Worm (Caenorhabditis elegans): ENCODE data around the gene K06A9.1.
A peak's percentile ranks its signal among the peaks of the same experiment; 100 is the strongest.

The K06A9.1 gene

DNA sequence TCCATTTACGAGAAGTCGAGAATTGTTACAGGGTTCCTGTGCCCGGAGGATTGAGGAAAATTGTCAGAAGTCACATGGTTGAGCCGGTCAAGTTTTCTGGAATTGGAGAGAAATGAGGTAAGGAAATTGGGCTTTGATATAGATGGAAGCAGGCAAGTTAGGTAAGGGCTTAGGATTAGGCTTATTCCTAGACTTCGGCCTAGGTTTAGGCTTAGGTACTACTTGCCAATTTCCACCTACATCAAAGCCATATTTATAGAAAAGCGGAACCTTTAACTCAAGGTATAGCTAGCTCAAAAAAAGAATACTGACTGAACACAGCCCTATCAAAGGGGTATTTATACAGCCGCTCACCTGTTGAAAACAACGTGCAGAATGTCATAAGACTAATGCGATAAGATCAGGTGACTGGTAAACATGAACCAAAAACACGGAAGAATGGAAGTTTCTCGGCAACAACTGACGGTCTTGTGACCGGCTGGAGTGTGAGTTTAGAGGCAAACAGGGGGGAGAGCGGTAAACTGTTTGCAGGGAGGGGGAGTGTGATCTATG lies 42.7 kb upstream of the K06A9.1 start:
- TF ChIP-seq tra-4 (tag; optimal IDR thresholded peaks at IDR 0.05), result no peak
- no peak for TF ChIP-seq ceh-36 (tag; optimal IDR thresholded peaks at IDR 0.05)
- TF ChIP-seq sea-1 (GFP tag; conservative IDR thresholded peaks at IDR 0.05), result no peak
- TF ChIP-seq flt-1 (GFP tag; IDR thresholded peaks at IDR 0.05), result no peak
- no peak for TF ChIP-seq hnd-1 (tag; optimal IDR thresholded peaks at IDR 0.05)
- no peak for TF ChIP-seq ceh-13 (GFP tag; optimal IDR thresholded peaks at IDR 0.05)
- no peak for TF ChIP-seq tbx-37 (GFP tag; conservative IDR thresholded peaks at IDR 0.05)
- no peak for TF ChIP-seq hmg-4 (GFP tag; optimal IDR thresholded peaks at IDR 0.05)
- TF ChIP-seq aly-1 (tag; optimal IDR thresholded peaks at IDR 0.05), result no peak
- TF ChIP-seq tbx-11 (GFP tag; IDR thresholded peaks at IDR 0.05), result no peak
- TF ChIP-seq B0310.2 (tag; optimal IDR thresholded peaks at IDR 0.05), result no peak
- no peak for TF ChIP-seq hmbx-1 (tag; optimal IDR thresholded peaks at IDR 0.05)
- TF ChIP-seq ets-7 (tag; optimal IDR thresholded peaks at IDR 0.05), result no peak
- no peak for TF ChIP-seq ama-1 (optimal IDR thresholded peaks at IDR 0.05)
- TF ChIP-seq pes-1 (GFP tag; IDR thresholded peaks at IDR 0.05), result no peak
- no peak for TF ChIP-seq F13C5.2 (tag; optimal IDR thresholded peaks at IDR 0.05)
- TF ChIP-seq scrt-1 (GFP tag; IDR thresholded peaks at IDR 0.05), result no peak

DNA sequence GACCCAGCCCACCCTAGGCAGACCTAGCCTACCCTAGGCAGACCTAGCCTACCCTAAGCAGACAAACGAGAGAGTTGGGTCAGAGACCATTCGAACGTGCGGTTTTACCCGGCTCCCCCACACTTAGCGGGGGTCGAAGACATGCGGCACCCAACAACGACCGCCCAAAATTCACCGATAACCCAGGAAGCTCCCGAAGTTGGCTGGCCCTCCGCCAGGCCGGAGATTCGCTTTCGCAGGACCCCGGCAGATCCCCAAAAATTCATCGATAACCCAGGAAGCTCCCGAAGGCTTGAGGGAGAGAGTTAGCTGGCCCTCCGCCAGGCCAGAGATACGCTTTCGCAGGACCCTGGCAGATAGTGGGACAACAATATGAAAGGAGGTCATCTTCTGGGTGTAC lies 38.4 kb upstream of the K06A9.1 start:
- 0 out of 2 replicates have a peak, but pooled peaks have one; percentile 17 for TF ChIP-seq sea-1 (GFP tag; conservative IDR thresholded peaks at IDR 0.05)

ce11 chrX:1512307-1512706 lies 35.0 kb upstream of the K06A9.1 start:
- TF ChIP-seq ceh-13 (GFP tag; optimal IDR thresholded peaks at IDR 0.05), result no peak
- TF ChIP-seq B0310.2 (tag; optimal IDR thresholded peaks at IDR 0.05), result no peak

- no peak for TF ChIP-seq B0310.2 (tag; optimal IDR thresholded peaks at IDR 0.05)
- TF ChIP-seq F13C5.2 (tag; optimal IDR thresholded peaks at IDR 0.05), result no peak
- TF ChIP-seq tra-4 (tag; optimal IDR thresholded peaks at IDR 0.05), result no peak
- no peak for TF ChIP-seq sea-1 (GFP tag; conservative IDR thresholded peaks at IDR 0.05)
- no peak for TF ChIP-seq flt-1 (GFP tag; IDR thresholded peaks at IDR 0.05)
- TF ChIP-seq ceh-13 (GFP tag; optimal IDR thresholded peaks at IDR 0.05), result no peak
- no peak for TF ChIP-seq ama-1 (optimal IDR thresholded peaks at IDR 0.05)
- TF ChIP-seq tbx-11 (GFP tag; IDR thresholded peaks at IDR 0.05), result no peak
- no peak for TF ChIP-seq hmbx-1 (tag; optimal IDR thresholded peaks at IDR 0.05)
- TF ChIP-seq ceh-36 (tag; optimal IDR thresholded peaks at IDR 0.05), result no peak
- no peak for TF ChIP-seq ets-7 (tag; optimal IDR thresholded peaks at IDR 0.05)
- no peak for TF ChIP-seq scrt-1 (GFP tag; IDR thresholded peaks at IDR 0.05)
- no peak for TF ChIP-seq hnd-1 (tag; optimal IDR thresholded peaks at IDR 0.05)
Observed at ce11 chrX:1513153-1513552, 34.2 kb upstream of the K06A9.1 start.

- no peak for TF ChIP-seq ceh-36 (tag; optimal IDR thresholded peaks at IDR 0.05)
- TF ChIP-seq hmbx-1 (tag; optimal IDR thresholded peaks at IDR 0.05), result no peak
- no peak for TF ChIP-seq scrt-1 (GFP tag; IDR thresholded peaks at IDR 0.05)
- no peak for TF ChIP-seq tbx-37 (GFP tag; conservative IDR thresholded peaks at IDR 0.05)
- no peak for TF ChIP-seq flt-1 (GFP tag; IDR thresholded peaks at IDR 0.05)
- no peak for TF ChIP-seq F13C5.2 (tag; optimal IDR thresholded peaks at IDR 0.05)
- no peak for TF ChIP-seq tbx-11 (GFP tag; IDR thresholded peaks at IDR 0.05)
- no peak for TF ChIP-seq hnd-1 (tag; optimal IDR thresholded peaks at IDR 0.05)
- no peak for TF ChIP-seq sea-1 (GFP tag; conservative IDR thresholded peaks at IDR 0.05)
- TF ChIP-seq B0310.2 (tag; optimal IDR thresholded peaks at IDR 0.05), result no peak
- TF ChIP-seq pes-1 (GFP tag; IDR thresholded peaks at IDR 0.05), result no peak
- no peak for TF ChIP-seq ets-7 (tag; optimal IDR thresholded peaks at IDR 0.05)
- no peak for TF ChIP-seq tra-4 (tag; optimal IDR thresholded peaks at IDR 0.05)
- no peak for TF ChIP-seq ceh-13 (GFP tag; optimal IDR thresholded peaks at IDR 0.05)
Observed at ce11 chrX:1516574-1516973, 30.7 kb upstream of the K06A9.1 start.

- no peak for TF ChIP-seq aly-1 (tag; optimal IDR thresholded peaks at IDR 0.05)
- no peak for TF ChIP-seq flt-1 (GFP tag; IDR thresholded peaks at IDR 0.05)
- TF ChIP-seq ama-1 (optimal IDR thresholded peaks at IDR 0.05), result no peak
- TF ChIP-seq ceh-36 (tag; optimal IDR thresholded peaks at IDR 0.05), result no peak
- TF ChIP-seq ets-7 (tag; optimal IDR thresholded peaks at IDR 0.05), result no peak
- TF ChIP-seq tbx-11 (GFP tag; IDR thresholded peaks at IDR 0.05), result no peak
- TF ChIP-seq hmg-4 (GFP tag; optimal IDR thresholded peaks at IDR 0.05), result no peak
- TF ChIP-seq tra-4 (tag; optimal IDR thresholded peaks at IDR 0.05), result no peak
- no peak for TF ChIP-seq B0310.2 (tag; optimal IDR thresholded peaks at IDR 0.05)
- no peak for TF ChIP-seq ceh-13 (GFP tag; optimal IDR thresholded peaks at IDR 0.05)
- TF ChIP-seq tbx-37 (GFP tag; conservative IDR thresholded peaks at IDR 0.05), result no peak
- no peak for TF ChIP-seq pes-1 (GFP tag; IDR thresholded peaks at IDR 0.05)
Observed at ce11 chrX:1517519-1517918, 29.8 kb upstream of the K06A9.1 start.

- TF ChIP-seq aly-1 (tag; optimal IDR thresholded peaks at IDR 0.05) (no peak), ceh-36 (tag; optimal IDR thresholded peaks at IDR 0.05) (no peak), ama-1 (optimal IDR thresholded peaks at IDR 0.05) (no peak), ceh-13 (GFP tag; optimal IDR thresholded peaks at IDR 0.05) (no peak), pes-1 (GFP tag; IDR thresholded peaks at IDR 0.05) (no peak)
Observed at ce11 chrX:1521387-1521786, 25.9 kb upstream of the K06A9.1 start, which contains the start of gene toca-1. toca-1 (minus strand) TSS chrX:1521487.

DNA sequence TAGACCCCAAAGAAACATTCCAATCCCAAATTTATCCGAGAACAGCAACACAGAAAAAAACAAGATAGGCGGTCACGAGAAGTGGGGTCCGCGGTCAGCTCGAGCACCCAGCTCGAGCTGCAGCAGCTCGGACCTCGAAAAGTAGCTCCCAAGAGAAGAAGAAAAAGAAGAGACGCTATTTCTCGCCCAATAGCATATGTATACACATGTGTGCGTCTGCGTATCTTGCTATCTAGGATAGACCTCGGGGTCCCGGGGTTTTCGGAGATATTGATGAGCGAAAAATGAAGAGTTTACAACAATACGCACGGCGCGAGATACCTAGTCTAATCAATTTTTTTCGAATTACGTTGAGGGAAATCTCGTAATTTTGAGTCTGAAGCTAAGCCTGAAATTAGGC lies 25.2 kb upstream of the K06A9.1 start:
- TF ChIP-seq tra-4 (tag; optimal IDR thresholded peaks at IDR 0.05) (no peak), flt-1 (GFP tag; IDR thresholded peaks at IDR 0.05) (no peak), ama-1 (optimal IDR thresholded peaks at IDR 0.05) (no peak), hmbx-1 (tag; optimal IDR thresholded peaks at IDR 0.05) (no peak), B0310.2 (tag; optimal IDR thresholded peaks at IDR 0.05) (no peak), hnd-1 (tag; optimal IDR thresholded peaks at IDR 0.05) (no peak), aly-1 (tag; optimal IDR thresholded peaks at IDR 0.05) (no peak), ceh-36 (tag; optimal IDR thresholded peaks at IDR 0.05) (no peak), tbx-37 (GFP tag; conservative IDR thresholded peaks at IDR 0.05) (no peak), pes-1 (GFP tag; IDR thresholded peaks at IDR 0.05) (no peak), sea-1 (GFP tag; conservative IDR thresholded peaks at IDR 0.05) (no peak), ceh-13 (GFP tag; optimal IDR thresholded peaks at IDR 0.05) (no peak), F13C5.2 (tag; optimal IDR thresholded peaks at IDR 0.05) (no peak)
